Worm (Caenorhabditis elegans) whole organism, L2 larva: ENCODE measurements around the gene srg-44.

Experiments used
- F13H6.1 ChIP-seq: sonication (generic microtip); optimal IDR thresholded peaks from 2 replicates; lab custom pipeline; 2016; ENCODE audit warnings: missing genetic modification characterization, missing compliant biosample characterization
- ama-1 ChIP-seq: fragments of 150-350 bp; optimal IDR thresholded peaks from 2 replicates; lab custom pipeline; 2018; ENCODE audit warnings: inconsistent platforms
- blmp-1 ChIP-seq: sonication (generic microtip); optimal IDR thresholded peaks from 2 replicates; lab custom pipeline; 2017; ENCODE audit warnings: missing genetic modification characterization, mild to moderate bottlenecking, missing compliant biosample characterization, antibody characterized with exemption, moderate library complexity; ENCODE audit not compliant: insufficient read depth
- crh-2 ChIP-seq: sonication (generic microtip); optimal IDR thresholded peaks from 2 replicates; lab custom pipeline; 2017; ENCODE audit warnings: missing biosample characterization, missing genetic modification characterization
- egl-27 ChIP-seq: sonication (generic microtip); optimal IDR thresholded peaks from 3 replicates; lab custom pipeline; 2017; ENCODE audit warnings: missing biosample characterization, missing genetic modification reagents, missing genetic modification characterization
- fos-1 ChIP-seq: fragments of 150-350 bp; optimal IDR thresholded peaks from 2 replicates; lab custom pipeline; 2014; ENCODE audit warnings: missing biosample characterization, missing genetic modification characterization
- gmeb-1 ChIP-seq: fragments of 150-350 bp; optimal IDR thresholded peaks from 2 replicates; lab custom pipeline; 2014; ENCODE audit warnings: missing biosample characterization, missing genetic modification characterization
- mab-5 ChIP-seq: fragments of 150-350 bp; optimal IDR thresholded peaks from 2 replicates; lab custom pipeline; 2014; ENCODE audit warnings: missing biosample characterization, missing genetic modification characterization
- nhr-11 ChIP-seq: fragments of 150-350 bp; optimal IDR thresholded peaks from 2 replicates; lab custom pipeline; 2014; ENCODE audit warnings: missing biosample characterization, missing genetic modification characterization
- nhr-21 ChIP-seq: fragments of 150-350 bp; optimal IDR thresholded peaks from 2 replicates; lab custom pipeline; 2014; ENCODE audit warnings: missing biosample characterization, missing genetic modification characterization
- nhr-23 ChIP-seq: fragments of 150-350 bp; optimal IDR thresholded peaks from 2 replicates; lab custom pipeline; 2014; ENCODE audit warnings: missing biosample characterization, missing genetic modification reagents, missing genetic modification characterization
- nhr-6 ChIP-seq: fragments of 150-350 bp; optimal IDR thresholded peaks from 2 replicates; lab custom pipeline; 2014; ENCODE audit warnings: missing biosample characterization, missing genetic modification characterization
- peb-1 ChIP-seq: fragments of 150-350 bp; optimal IDR thresholded peaks from 2 replicates; lab custom pipeline; 2014; ENCODE audit warnings: missing biosample characterization, missing genetic modification characterization
- skn-1 ChIP-seq: sonication (generic microtip); optimal IDR thresholded peaks from 2 replicates; lab custom pipeline; 2017; ENCODE audit warnings: missing biosample characterization, missing genetic modification characterization
- sma-9 ChIP-seq, 2 experiments: fragments of 150-350 bp in 1 of 2; sonication (generic microtip) in 1 of 2; optimal IDR thresholded peaks; 2 replicates each; lab custom pipeline; 2014 to 2016; ENCODE audit warnings: missing genetic modification characterization in 2 of 2, mild to moderate bottlenecking in 1 of 2, missing biosample characterization in 1 of 2, missing compliant biosample characterization in 1 of 2, missing genetic modification reagents in 1 of 2, moderate library complexity in 1 of 2
- unc-55 ChIP-seq: fragments of 150-350 bp; sonication (generic microtip); optimal IDR thresholded peaks from 3 replicates; lab custom pipeline; 2014; ENCODE audit warnings: missing biosample characterization, missing genetic modification reagents, missing genetic modification characterization
- ztf-1 ChIP-seq: fragments of 200-800 bp; sonication (Bioruptor generic); conservative IDR thresholded peaks from 2 replicates; pipeline ENCODE4 v1.3.6; 2022; ENCODE audit warnings: missing genetic modification characterization, missing compliant biosample characterization
- ztf-11 ChIP-seq: sonication (generic microtip); optimal IDR thresholded peaks from 2 replicates; lab custom pipeline; 2017; ENCODE audit warnings: missing biosample characterization, missing genetic modification characterization
- ztf-4 ChIP-seq: fragments of 150-350 bp; optimal IDR thresholded peaks from 2 replicates; lab custom pipeline; 2014; ENCODE audit warnings: missing biosample characterization, missing genetic modification characterization

srg-44 gene

DNA sequence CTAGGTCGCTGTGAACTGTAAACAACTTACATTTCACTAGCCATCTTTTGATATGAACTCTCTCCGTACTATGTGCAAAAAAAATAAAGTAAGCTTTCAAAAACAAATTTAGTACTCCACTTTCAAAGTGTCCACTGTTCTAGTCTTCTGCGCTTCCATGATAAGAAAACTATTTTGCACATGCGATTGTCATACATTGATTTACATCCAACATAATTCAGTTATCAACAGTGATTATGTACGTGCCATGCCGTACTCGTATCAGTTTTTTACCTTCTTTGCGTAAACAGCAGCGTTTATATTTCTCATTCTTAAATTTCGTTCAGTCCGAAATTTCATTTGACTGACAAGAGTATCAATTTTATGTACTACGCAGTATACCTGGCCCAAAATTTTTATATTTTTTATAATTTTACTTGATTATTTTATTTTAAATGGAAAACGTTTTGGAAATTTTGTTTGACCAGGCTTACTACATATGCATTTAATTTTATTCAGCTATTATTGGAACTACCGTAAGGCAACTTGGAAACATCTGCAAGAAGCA is 24.3 kb downstream of the srg-44 start, which contains the start of the genes fbxa-134 and F47H4.2:
Gene fbxa-134 (minus strand): TSS at position 44 of the 547 bp plus-strand sequence.
Gene F47H4.2 (plus strand): TSS at position 497 of the 547 bp plus-strand sequence.
- TF ChIP-seq crh-2: peak; percentile 43
- TF ChIP-seq gmeb-1: peak; percentile 3
- TF ChIP-seq skn-1 (tag; lab: Kevin White, UChicago): peak; percentile 76
- peak; percentile 18 for TF ChIP-seq sma-9 (GFP tag; optimal IDR thresholded peaks at IDR 0.05; lab: Kevin White, UChicago)
- no peak for TF ChIP-seq sma-9 (tag; optimal IDR thresholded peaks at IDR 0.05; lab: Kevin White, UChicago)
- TF ChIP-seq nhr-21 (tag; lab: Kevin White, UChicago): no peak
- peak; percentile 79 for TF ChIP-seq fos-1

DNA sequence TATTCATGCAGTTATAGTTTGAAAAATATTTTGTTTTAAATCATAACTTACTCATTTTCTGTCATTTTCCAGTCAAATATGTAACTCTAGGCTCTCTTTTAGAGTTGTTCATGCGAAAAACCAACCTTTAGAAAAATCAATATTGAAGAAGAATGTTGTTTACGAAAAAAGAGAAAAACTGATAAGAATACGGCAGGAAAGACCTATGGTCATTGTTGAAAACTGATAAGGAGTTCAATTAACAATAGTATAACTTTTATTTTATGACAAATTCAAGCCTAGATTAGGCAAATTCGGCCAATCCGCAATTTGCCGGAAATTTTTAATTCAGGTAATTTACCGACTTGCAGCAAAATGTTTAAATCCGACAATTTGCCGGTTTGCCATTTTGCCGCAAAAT is 48.0 kb downstream of the srg-44 start, which contains the start of gene Y20C6A.1:
Gene Y20C6A.1 (minus strand): TSS at position 107 of the 400 bp plus-strand sequence.
- peak; percentile 50 for TF ChIP-seq fos-1
- no peak for TF ChIP-seq unc-55 (GFP tag; lab: Kevin White, UChicago)

DNA sequence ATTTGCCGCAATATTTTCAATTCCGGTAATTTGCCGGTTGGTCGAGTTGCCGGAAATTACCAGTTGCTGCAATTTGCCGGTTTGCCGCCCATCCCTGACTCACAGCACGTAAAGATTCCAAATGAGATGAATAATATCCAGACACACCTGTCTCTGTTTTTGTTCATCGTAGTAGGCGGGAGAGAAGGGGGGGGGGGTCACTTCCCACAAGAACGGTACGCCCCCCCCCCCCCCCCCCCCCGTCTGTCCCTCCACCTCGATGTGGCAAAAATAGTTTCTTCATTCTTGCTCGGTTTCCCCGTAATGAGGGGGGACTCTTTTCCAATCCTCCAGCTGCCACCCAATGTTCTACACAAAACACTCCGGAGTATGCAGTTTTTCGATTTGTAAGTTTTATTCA is 48.5 kb downstream of the srg-44 start, which contains the start of gene fbxb-7:
Gene fbxb-7 (plus strand): TSS at position 267 of the 400 bp plus-strand sequence.
- TF ChIP-seq peb-1 (tag; lab: Kevin White, UChicago) (no peak), nhr-6 (tag; lab: Kevin White, UChicago) (no peak), blmp-1 (tag; lab: Kevin White, UChicago) (no peak), mab-5 (tag; lab: Kevin White, UChicago) (no peak), ztf-11 (tag; lab: Kevin White, UChicago) (no peak), F13H6.1 (tag; lab: Kevin White, UChicago) (no peak), egl-27 (tag; lab: Kevin White, UChicago) (no peak), ztf-1 (GFP tag; lab: Robert Waterston, UW) (no peak), nhr-11 (no peak), nhr-21 (tag; lab: Kevin White, UChicago) (no peak), ama-1 (lab: Kevin White, UChicago) (no peak)

DNA sequence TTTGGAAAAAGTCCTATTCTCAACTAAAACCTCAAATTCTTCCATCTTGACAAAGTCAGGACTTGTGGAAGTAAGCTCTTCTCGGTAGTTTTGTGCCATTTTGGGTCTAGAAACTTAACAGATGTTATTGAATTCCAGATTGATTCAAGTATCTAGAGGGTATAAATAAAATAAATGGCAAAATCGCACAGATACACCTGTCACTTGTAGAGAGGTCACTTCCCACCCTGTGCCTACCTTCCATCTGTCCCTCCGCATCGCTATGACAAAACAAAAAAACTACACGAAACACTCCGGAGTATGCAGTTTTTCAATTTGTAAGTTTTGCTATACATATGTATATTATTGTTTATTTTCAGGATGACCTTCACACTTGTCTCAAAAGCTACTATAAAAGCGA is 51.3 kb downstream of the srg-44 start, which contains the start of gene Y20C6A.4:
Gene Y20C6A.4 (plus strand): TSS at position 301 of the 400 bp plus-strand sequence.
- TF ChIP-seq gmeb-1 (no peak), nhr-23 (tag; lab: Kevin White, UChicago) (no peak), ztf-4 (tag; lab: Kevin White, UChicago) (no peak)
